Fruit fly (Drosophila melanogaster) whole organism, embryonic: Measurements from ENCODE around the gene CG3726.

Source experiments
- ATbp ChIP-seq: fragments of 200-800 bp; sonication (Bioruptor generic); optimal IDR thresholded peaks from 2 replicates; lab custom pipeline; 2017; ENCODE audit warnings: missing biosample characterization, mild to moderate bottlenecking, missing genetic modification characterization, missing genetic modification reagents
- Abd-B ChIP-seq: fragments of 200-800 bp; sonication (Bioruptor generic); optimal IDR thresholded peaks from 2 replicates; lab custom pipeline; 2018; ENCODE audit warnings: missing biosample characterization, mild to moderate bottlenecking, missing genetic modification characterization, moderate library complexity
- B-H2 ChIP-seq: fragments of 200-800 bp; sonication (Bioruptor generic); optimal IDR thresholded peaks from 2 replicates; lab custom pipeline; 2018; ENCODE audit warnings: missing biosample characterization, mild to moderate bottlenecking, missing genetic modification characterization
- Bteb2 ChIP-seq: fragments of 200-800 bp; sonication (Bioruptor generic); optimal IDR thresholded peaks from 2 replicates; lab custom pipeline; 2016; ENCODE audit warnings: missing biosample characterization, missing genetic modification characterization
- CG10321 ChIP-seq: fragments of 200-800 bp; sonication (Bioruptor generic); IDR thresholded peaks from 2 replicates; pipeline ENCODE4 v1.3.6; 2022; ENCODE audit warnings: missing biosample characterization, missing genetic modification characterization
- CG10462 ChIP-seq: fragments of 200-800 bp; sonication (Bioruptor generic); optimal IDR thresholded peaks from 2 replicates; lab custom pipeline; 2016; ENCODE audit warnings: missing biosample characterization, missing genetic modification characterization
- CG13287 ChIP-seq: fragments of 200-800 bp; sonication (Bioruptor generic); IDR thresholded peaks from 2 replicates; pipeline ENCODE4 v1.3.6; 2022; ENCODE audit warnings: missing biosample characterization, missing genetic modification characterization; ENCODE audit not compliant: partially characterized antibody
- CG14050 ChIP-seq: fragments of 200-800 bp; sonication (Bioruptor generic); IDR thresholded peaks from 3 replicates; pipeline ENCODE4 v1.3.6; 2022; ENCODE audit warnings: missing biosample characterization, missing genetic modification characterization
- CG15601 ChIP-seq: fragments of 200-800 bp; sonication (Bioruptor generic); optimal IDR thresholded peaks from 3 replicates; lab custom pipeline; 2019; ENCODE audit warnings: missing biosample characterization, mild to moderate bottlenecking, missing genetic modification characterization, moderate library complexity
- CG15696 ChIP-seq: fragments of 200-800 bp; sonication (Bioruptor generic); optimal IDR thresholded peaks from 2 replicates; lab custom pipeline; 2019; ENCODE audit warnings: missing biosample characterization, mild to moderate bottlenecking, missing genetic modification characterization, moderate library complexity
- CG1832 ChIP-seq: fragments of 200-800 bp; sonication (Bioruptor generic); optimal IDR thresholded peaks from 2 replicates; lab custom pipeline; 2017; ENCODE audit warnings: missing biosample characterization, mild to moderate bottlenecking, missing genetic modification characterization, inconsistent platforms
- CG18476 ChIP-seq: fragments of 200-800 bp; sonication (Bioruptor generic); optimal IDR thresholded peaks from 2 replicates; lab custom pipeline; 2016; ENCODE audit warnings: missing biosample characterization, mild to moderate bottlenecking, missing genetic modification characterization
- CG18619 ChIP-seq: fragments of 200-800 bp; sonication (Bioruptor generic); optimal IDR thresholded peaks from 3 replicates; lab custom pipeline; 2017; ENCODE audit warnings: missing biosample characterization, mild to moderate bottlenecking, missing genetic modification characterization
- CG31365 ChIP-seq: fragments of 200-800 bp; sonication (Bioruptor generic); optimal IDR thresholded peaks from 2 replicates; lab custom pipeline; 2018; ENCODE audit warnings: missing biosample characterization, mild to moderate bottlenecking, missing genetic modification characterization
- CG32772 ChIP-seq: fragments of 200-800 bp; sonication (Bioruptor generic); IDR thresholded peaks from 2 replicates; pipeline ENCODE4 v1.3.6; 2022; ENCODE audit warnings: missing biosample characterization, missing genetic modification characterization
- CG4282 ChIP-seq: fragments of 200-800 bp; sonication (Bioruptor generic); optimal IDR thresholded peaks from 2 replicates; lab custom pipeline; 2016; ENCODE audit warnings: missing biosample characterization, missing genetic modification characterization
- CG4707 ChIP-seq: fragments of 200-800 bp; sonication (Bioruptor generic); optimal IDR thresholded peaks from 2 replicates; lab custom pipeline; 2018; ENCODE audit warnings: missing biosample characterization, mild to moderate bottlenecking, missing genetic modification characterization, moderate library complexity
- CG6683 ChIP-seq: fragments of 200-800 bp; sonication (Bioruptor generic); optimal IDR thresholded peaks from 2 replicates; lab custom pipeline; 2017; ENCODE audit warnings: missing biosample characterization, mild to moderate bottlenecking, missing genetic modification characterization, missing genetic modification reagents
- CG7271 ChIP-seq: fragments of 200-800 bp; sonication (Bioruptor generic); optimal IDR thresholded peaks from 2 replicates; lab custom pipeline; 2018; ENCODE audit warnings: missing biosample characterization, mild to moderate bottlenecking, missing genetic modification characterization, moderate library complexity
- CG7372 ChIP-seq: fragments of 200-800 bp; sonication (Bioruptor generic); IDR thresholded peaks from 2 replicates; pipeline ENCODE4 v1.3.6; 2022; ENCODE audit warnings: missing biosample characterization, missing genetic modification characterization
- CG7786 ChIP-seq: fragments of 200-800 bp; sonication (Bioruptor generic); optimal IDR thresholded peaks from 2 replicates; lab custom pipeline; 2016; ENCODE audit warnings: missing biosample characterization, missing genetic modification characterization
- CG7839 ChIP-seq: fragments of 200-800 bp; sonication (Bioruptor generic); optimal IDR thresholded peaks from 3 replicates; lab custom pipeline; 2018; ENCODE audit warnings: missing biosample characterization, mild to moderate bottlenecking, missing genetic modification characterization, moderate library complexity
- CG7963 ChIP-seq: fragments of 200-800 bp; sonication (Bioruptor generic); IDR thresholded peaks from 3 replicates; pipeline ENCODE4 v1.3.6; 2022; ENCODE audit warnings: missing biosample characterization, missing genetic modification characterization; ENCODE audit not compliant: partially characterized antibody
- CG8089 ChIP-seq: fragments of 200-800 bp; sonication (Bioruptor generic); optimal IDR thresholded peaks from 3 replicates; lab custom pipeline; 2016; ENCODE audit warnings: missing biosample characterization, missing genetic modification characterization
- Camta ChIP-seq: fragments of 200-800 bp; sonication (Bioruptor generic); optimal IDR thresholded peaks from 2 replicates; lab custom pipeline; 2016; ENCODE audit warnings: missing biosample characterization, missing genetic modification characterization
- D19A ChIP-seq: fragments of 200-800 bp; optimal IDR thresholded peaks from 3 replicates; lab custom pipeline; 2019; ENCODE audit warnings: missing biosample characterization, mild to moderate bottlenecking, missing genetic modification characterization, moderate library complexity
- Hr78 ChIP-seq, 2 experiments: fragments of 200-800 bp in 1 of 2; fragments of >200 bp in 1 of 2; sonication (Bioruptor generic) in 1 of 2; optimal IDR thresholded peaks; 2 replicates each; lab custom pipeline; 2017 to 2019; ENCODE audit warnings: missing biosample characterization in 2 of 2, missing genetic modification characterization in 2 of 2, mild to moderate bottlenecking in 1 of 2, moderate library complexity in 1 of 2
- Mrtf ChIP-seq: fragments of 200-800 bp; sonication (Bioruptor generic); IDR thresholded peaks from 3 replicates; pipeline ENCODE4 v1.3.6; 2022; ENCODE audit warnings: missing biosample characterization, missing genetic modification characterization
- NFAT ChIP-seq: fragments of 200-800 bp; sonication (Bioruptor generic); IDR thresholded peaks from 2 replicates; pipeline ENCODE4 v1.3.6; 2022; ENCODE audit warnings: missing biosample characterization, missing genetic modification characterization
- Opbp ChIP-seq: fragments of 200-800 bp; sonication (Bioruptor generic); IDR thresholded peaks from 3 replicates; pipeline ENCODE4 v1.3.6; 2022; ENCODE audit warnings: missing biosample characterization, missing genetic modification characterization; ENCODE audit not compliant: partially characterized antibody
- Ssrp ChIP-seq: fragments of 200-800 bp; sonication (Bioruptor generic); optimal IDR thresholded peaks from 2 replicates; lab custom pipeline; 2018; ENCODE audit warnings: missing biosample characterization, mild to moderate bottlenecking, missing genetic modification characterization, moderate library complexity
- TFAM ChIP-seq: fragments of 200-800 bp; sonication (Bioruptor generic); optimal IDR thresholded peaks from 2 replicates; lab custom pipeline; 2017; ENCODE audit warnings: missing biosample characterization, missing genetic modification characterization, inconsistent platforms
- ato ChIP-seq: fragments of 200-800 bp; sonication (Bioruptor generic); IDR thresholded peaks from 2 replicates; pipeline ENCODE4 v1.3.6; 2022; ENCODE audit warnings: missing biosample characterization, missing genetic modification characterization; ENCODE audit not compliant: partially characterized antibody
- az2 ChIP-seq: fragments of 200-800 bp; sonication (Bioruptor generic); optimal IDR thresholded peaks from 3 replicates; lab custom pipeline; 2016; ENCODE audit warnings: missing biosample characterization, missing genetic modification characterization
- chinmo ChIP-seq: fragments of 200-800 bp; sonication (Bioruptor generic); IDR thresholded peaks from 4 replicates; pipeline ENCODE4 v1.3.6; 2022; ENCODE audit warnings: missing biosample characterization, missing genetic modification characterization; ENCODE audit not compliant: partially characterized antibody
- danr ChIP-seq: fragments of 200-800 bp; sonication (Bioruptor generic); IDR thresholded peaks from 2 replicates; pipeline ENCODE4 v1.3.6; 2022; ENCODE audit warnings: missing biosample characterization, missing genetic modification characterization
- dmrt99B ChIP-seq: fragments of 200-800 bp; sonication (Bioruptor generic); optimal IDR thresholded peaks from 2 replicates; lab custom pipeline; 2018; ENCODE audit warnings: missing biosample characterization, mild to moderate bottlenecking, missing genetic modification characterization, moderate library complexity
- dpn ChIP-seq, 2 experiments: fragments of 200-800 bp; sonication (Bioruptor generic); optimal IDR thresholded peaks; 3 replicates each; lab custom pipeline; 2016; ENCODE audit warnings: missing biosample characterization in 2 of 2, missing genetic modification characterization in 2 of 2
- exex ChIP-seq: fragments of 200-800 bp; sonication (Bioruptor generic); optimal IDR thresholded peaks from 4 replicates; lab custom pipeline; 2018; ENCODE audit warnings: missing biosample characterization, mild to moderate bottlenecking, missing genetic modification characterization, moderate library complexity
- fru ChIP-seq: fragments of >200 bp; optimal IDR thresholded peaks from 2 replicates; lab custom pipeline; 2017
- gcm ChIP-seq: fragments of 200-800 bp; sonication (Bioruptor generic); optimal IDR thresholded peaks from 2 replicates; lab custom pipeline; 2019; ENCODE audit warnings: missing biosample characterization, mild to moderate bottlenecking, missing genetic modification characterization, moderate library complexity
- gcm2 ChIP-seq: fragments of 200-800 bp; sonication (Bioruptor generic); optimal IDR thresholded peaks from 2 replicates; lab custom pipeline; 2016; ENCODE audit warnings: missing biosample characterization, missing genetic modification characterization
- jing ChIP-seq: fragments of 200-800 bp; sonication (Bioruptor generic); optimal IDR thresholded peaks from 2 replicates; lab custom pipeline; 2018; ENCODE audit warnings: missing biosample characterization, mild to moderate bottlenecking, missing genetic modification characterization
- kni ChIP-seq: fragments of 200-800 bp; sonication (Bioruptor generic); optimal IDR thresholded peaks from 3 replicates; lab custom pipeline; 2017; ENCODE audit warnings: mild to moderate bottlenecking, missing biosample characterization, missing genetic modification reagents, missing genetic modification characterization
- mam ChIP-seq: fragments of 200-800 bp; sonication (Bioruptor generic); optimal IDR thresholded peaks from 3 replicates; lab custom pipeline; 2016; ENCODE audit warnings: missing biosample characterization, missing genetic modification characterization
- pb ChIP-seq: fragments of 200-800 bp; sonication (Bioruptor generic); optimal IDR thresholded peaks from 3 replicates; lab custom pipeline; 2016; ENCODE audit warnings: missing biosample characterization, missing genetic modification characterization
- psq ChIP-seq: fragments of 200-800 bp; sonication (Bioruptor generic); optimal IDR thresholded peaks from 2 replicates; lab custom pipeline; 2017; ENCODE audit warnings: missing biosample characterization, missing genetic modification characterization
- stc ChIP-seq: fragments of 200-800 bp; sonication (Bioruptor generic); IDR thresholded peaks from 2 replicates; pipeline ENCODE4 v1.3.6; 2022; ENCODE audit warnings: missing biosample characterization, missing genetic modification characterization

CG3726 gene

DNA sequence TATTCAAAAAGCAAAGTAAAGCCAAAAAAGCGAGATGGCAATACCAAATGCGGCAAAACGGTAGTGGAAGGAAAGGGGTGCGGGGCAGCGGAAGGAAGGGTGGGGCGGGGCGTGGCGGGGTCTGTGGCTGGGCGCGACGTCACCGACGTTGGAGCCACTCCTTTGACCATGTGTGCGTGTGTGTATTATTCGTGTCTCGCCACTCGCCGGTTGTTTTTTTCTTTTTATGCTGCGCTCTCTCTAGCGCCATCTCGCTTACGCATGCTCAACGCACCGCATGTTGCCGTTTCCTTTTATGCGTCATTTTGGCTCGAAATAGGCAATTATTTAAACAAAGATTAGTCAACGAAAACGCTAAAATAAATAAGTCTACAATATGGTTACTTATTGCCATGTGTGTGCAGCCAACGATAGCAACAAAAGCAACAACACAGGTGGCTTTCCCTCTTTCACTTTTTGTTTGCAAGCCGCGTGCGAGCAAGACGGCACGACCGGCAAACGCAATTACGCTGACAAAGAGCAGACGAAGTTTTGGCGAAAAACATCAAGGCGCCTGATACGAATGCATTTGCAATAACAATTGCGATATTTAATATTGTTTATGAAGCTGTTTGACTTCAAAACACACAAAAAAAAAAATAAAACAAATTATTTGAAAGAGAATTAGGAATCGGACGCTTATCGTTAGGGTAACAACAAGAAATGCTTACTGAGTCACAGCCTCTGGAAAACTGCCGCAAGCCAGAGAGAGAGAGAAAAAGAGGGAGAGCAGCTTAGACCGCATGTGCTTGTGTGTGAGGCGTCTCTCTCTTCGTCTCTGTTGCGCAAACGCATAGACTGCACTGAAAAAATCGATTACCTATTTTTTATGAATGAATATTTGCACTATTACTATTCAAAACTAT, 17.4 kb upstream of the CG3726 start (continued):
- TF ChIP-seq CG7271 (tag; lab: Kevin White, UChicago) (no peak), B-H2 (GFP tag; lab: Kevin White, UChicago) (peak; percentile 8), CG7786 (no peak), CG7372 (GFP tag; lab: Robert Waterston, UW) (no peak), ato (GFP tag; lab: Robert Waterston, UW) (no peak), pb (GFP tag; lab: Kevin White, UChicago) (no peak), CG1832 (peak; percentile 78), CG8089 (GFP tag; lab: Kevin White, UChicago) (no peak), Opbp (no peak), CG14050 (GFP tag; lab: Robert Waterston, UW) (no peak), gcm (GFP tag; lab: Kevin White, UChicago) (no peak), psq (peak; percentile 75), CG31365 (tag; lab: Kevin White, UChicago) (peak; percentile 20), CG32772 (GFP tag; lab: Robert Waterston, UW) (peak; percentile 73), CG18619 (GFP tag; lab: Kevin White, UChicago) (no peak), gcm2 (no peak), Hr78 (GFP tag; optimal IDR thresholded peaks at IDR 0.05; lab: Kevin White, UChicago) (no peak), chinmo (GFP tag; lab: Robert Waterston, UW) (peak; percentile 80; the same call in 3 of the 4 replicates), mam (GFP tag; lab: Kevin White, UChicago) (no peak), D19A (tag; lab: Kevin White, UChicago) (no peak), CG13287 (GFP tag; lab: Robert Waterston, UW) (peak; percentile 17; the same call in 1 of the 2 replicates), CG15601 (tag; lab: Kevin White, UChicago) (peak; percentile 6), CG4707 (GFP tag; lab: Kevin White, UChicago) (no peak), dmrt99B (tag; lab: Kevin White, UChicago) (peak; percentile 15), CG10321 (GFP tag; lab: Robert Waterston, UW) (peak; percentile 68), jing (GFP tag; lab: Kevin White, UChicago) (no peak), Bteb2 (GFP tag; lab: Kevin White, UChicago) (no peak), ATbp (GFP tag; lab: Kevin White, UChicago) (peak; percentile 32), CG7839 (tag; lab: Kevin White, UChicago) (no peak), CG4282 (no peak), Abd-B (no peak), Ssrp (no peak), az2 (no peak), NFAT (GFP tag; lab: Robert Waterston, UW) (0 out of 2 replicates have a peak, but pooled peaks have one; percentile 12), CG7963 (no peak), CG15696 (tag; lab: Kevin White, UChicago) (peak; percentile 22), Mrtf (peak; percentile 29; the same call in 1 of the 3 replicates), danr (GFP tag; lab: Robert Waterston, UW) (no peak), CG6683 (GFP tag; lab: Kevin White, UChicago) (no peak), TFAM (no peak), CG18476 (GFP tag; lab: Kevin White, UChicago) (no peak), fru (peak; percentile 35), CG10462 (no peak), Camta (GFP tag; lab: Kevin White, UChicago) (no peak), kni (GFP tag; lab: Kevin White, UChicago) (peak; percentile 80), exex (tag; lab: Kevin White, UChicago) (peak; percentile 6), dpn (GFP tag; optimal IDR thresholded peaks at IDR 0.05; lab: Kevin White, UChicago) (no peak), stc (GFP tag; lab: Robert Waterston, UW) (no peak)
